Fruit fly (Drosophila melanogaster) whole organism, wandering third instar larva: ENCODE measurements around the gene aus.

Source experiments
- GATAd ChIP-seq: sonication (Bioruptor generic); optimal IDR thresholded peaks from 2 replicates; lab custom pipeline; 2016; ENCODE audit warnings: missing biosample characterization, missing genetic modification characterization
- Hr83 ChIP-seq: fragments of 200-300 bp; sonication (Bioruptor generic); optimal IDR thresholded peaks from 2 replicates; lab custom pipeline; 2016; ENCODE audit warnings: missing biosample characterization, mild to moderate bottlenecking, missing genetic modification characterization, moderate library complexity; ENCODE audit not compliant: poor library complexity, severe bottlenecking
- Jra ChIP-seq: sonication (Bioruptor generic); optimal IDR thresholded peaks from 2 replicates; lab custom pipeline; 2016; ENCODE audit warnings: missing biosample characterization, missing genetic modification characterization
- OdsH ChIP-seq: fragments of 200-800 bp; sonication (Bioruptor generic); optimal IDR thresholded peaks from 2 replicates; lab custom pipeline; 2016; ENCODE audit warnings: missing biosample characterization, mild to moderate bottlenecking, missing genetic modification characterization
- fru ChIP-seq: fragments of 200-800 bp; sonication (Bioruptor generic); optimal IDR thresholded peaks from 3 replicates; lab custom pipeline; 2016; ENCODE audit warnings: missing biosample characterization, mild to moderate bottlenecking, missing genetic modification characterization
- psq ChIP-seq: fragments of 200-800 bp; sonication (Bioruptor generic); optimal IDR thresholded peaks from 3 replicates; lab custom pipeline; 2017; ENCODE audit warnings: missing biosample characterization, mild to moderate bottlenecking, missing genetic modification characterization, moderate library complexity
- sage ChIP-seq: fragments of 200-800 bp; sonication (Bioruptor generic); optimal IDR thresholded peaks from 2 replicates; lab custom pipeline; 2016; ENCODE audit warnings: missing biosample characterization, mild to moderate bottlenecking, missing genetic modification characterization
- sv ChIP-seq: fragments of 200-800 bp; sonication (Bioruptor generic); optimal IDR thresholded peaks from 3 replicates; lab custom pipeline; 2016; ENCODE audit warnings: missing biosample characterization, missing genetic modification characterization
- tai ChIP-seq: sonication (Bioruptor generic); optimal IDR thresholded peaks from 2 replicates; lab custom pipeline; 2016; ENCODE audit warnings: missing biosample characterization, missing genetic modification characterization

DNA sequence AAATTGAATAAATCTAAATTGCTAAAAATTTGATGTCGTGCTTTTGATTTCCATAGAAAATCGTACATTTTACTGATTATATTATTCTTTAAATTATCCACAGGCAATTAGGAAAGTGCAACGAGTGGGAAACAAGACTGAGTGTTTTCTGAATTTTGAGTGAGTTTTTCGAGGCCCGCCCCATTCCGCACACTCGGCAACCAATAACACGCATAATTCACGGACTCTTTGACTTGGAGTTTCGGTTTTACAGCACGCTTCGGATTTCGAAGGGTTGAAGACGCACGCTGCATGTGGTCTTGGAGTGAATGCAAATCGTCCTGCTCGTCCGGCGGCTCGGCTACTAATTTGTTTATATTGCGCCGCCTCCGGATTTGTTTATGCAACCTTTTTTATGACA, 42.8 kb upstream of the aus start:
- no peak for TF ChIP-seq sage (GFP tag; lab: Kevin White, UChicago)
- no peak for TF ChIP-seq Hr83 (GFP tag; lab: Kevin White, UChicago)
- TF ChIP-seq Jra: no peak
- TF ChIP-seq fru: no peak
- no peak for TF ChIP-seq GATAd (GFP tag; lab: Kevin White, UChicago)
- TF ChIP-seq OdsH (GFP tag; lab: Kevin White, UChicago): no peak
- no peak for TF ChIP-seq sv (GFP tag; lab: Kevin White, UChicago)
- no peak for TF ChIP-seq psq (GFP tag; lab: Kevin White, UChicago)
- no peak for TF ChIP-seq tai (GFP tag; lab: Kevin White, UChicago)
